Worm (Caenorhabditis elegans) whole organism, midembryonic: ENCODE measurements around the gene parg-1.

Experiments
- T22C8.4 ChIP-seq: fragments of 200-800 bp; sonication (Bioruptor generic); IDR thresholded peaks from 2 replicates; pipeline ENCODE4 v1.3.6; 2022; ENCODE audit warnings: missing genetic modification characterization, missing compliant biosample characterization
- cog-1 ChIP-seq: sonication (generic microtip); optimal IDR thresholded peaks from 2 replicates; lab custom pipeline; 2016; ENCODE audit warnings: missing genetic modification characterization, missing compliant biosample characterization
- flt-1 ChIP-seq: fragments of 200-800 bp; sonication (Bioruptor generic); IDR thresholded peaks from 2 replicates; pipeline ENCODE4 v1.3.6; 2022; ENCODE audit warnings: missing genetic modification characterization, missing compliant biosample characterization
- klf-2 ChIP-seq: fragments of 200-800 bp; sonication (Bioruptor generic); conservative IDR thresholded peaks from 2 replicates; pipeline ENCODE4 v1.3.6; 2022; ENCODE audit warnings: missing genetic modification reagents, missing genetic modification characterization, missing compliant biosample characterization
- med-1 ChIP-seq: sonication (generic microtip); optimal IDR thresholded peaks from 2 replicates; lab custom pipeline; 2017; ENCODE audit warnings: missing genetic modification characterization, mild to moderate bottlenecking, missing compliant biosample characterization, antibody characterized with exemption, missing genetic modification reagents; ENCODE audit not compliant: insufficient read depth
- ref-1 ChIP-seq: fragments of 200-800 bp; sonication (Bioruptor generic); conservative IDR thresholded peaks from 2 replicates; pipeline ENCODE4 v1.3.6; 2022; ENCODE audit warnings: missing genetic modification reagents, missing genetic modification characterization, missing compliant biosample characterization
- tab-1 ChIP-seq: fragments of 200-800 bp; sonication (Bioruptor generic); IDR thresholded peaks from 2 replicates; pipeline ENCODE4 v1.3.6; 2022; ENCODE audit warnings: missing genetic modification characterization, missing compliant biosample characterization
- ztf-23 ChIP-seq: fragments of 200-800 bp; sonication (Bioruptor generic); IDR thresholded peaks from 2 replicates; pipeline ENCODE4 v1.3.6; 2022; ENCODE audit warnings: missing genetic modification reagents, missing genetic modification characterization, missing compliant biosample characterization
- ztf-29 ChIP-seq: fragments of 200-800 bp; sonication (Bioruptor generic); IDR thresholded peaks from 2 replicates; pipeline ENCODE4 v1.3.6; 2022; ENCODE audit warnings: missing genetic modification reagents, missing genetic modification characterization, missing compliant biosample characterization

- no peak for TF ChIP-seq T22C8.4 (GFP tag; lab: Robert Waterston, UW)
- no peak for TF ChIP-seq ref-1 (GFP tag; lab: Robert Waterston, UW)
- TF ChIP-seq ztf-29 (GFP tag; lab: Robert Waterston, UW), result no peak
- no peak for TF ChIP-seq flt-1
- no peak for TF ChIP-seq ztf-23 (GFP tag; lab: Robert Waterston, UW)
- TF ChIP-seq klf-2, result no peak
- no peak for TF ChIP-seq cog-1 (tag; lab: Kevin White, UChicago)
- TF ChIP-seq med-1, result no peak
- no peak for TF ChIP-seq tab-1 (GFP tag; lab: Robert Waterston, UW)
Observed at ce11 chrIV:8729636-8730035, 16.4 kb upstream of the parg-1 start.
